Worm (Caenorhabditis elegans) whole organism, L2 larva: ENCODE data around the gene Y55F3BR.11.

ENCODE experiments used
- C34F6.9 ChIP-seq: fragments of 150-350 bp; optimal IDR thresholded peaks from 2 replicates; lab custom pipeline; 2014; ENCODE audit warnings: missing biosample characterization, missing genetic modification characterization
- F13H6.1 ChIP-seq: sonication (generic microtip); optimal IDR thresholded peaks from 2 replicates; lab custom pipeline; 2016; ENCODE audit warnings: missing genetic modification characterization, missing compliant biosample characterization
- R02D3.7 ChIP-seq: fragments of 150-350 bp; optimal IDR thresholded peaks from 2 replicates; lab custom pipeline; 2014; ENCODE audit warnings: missing biosample characterization, missing genetic modification characterization
- Y55F3AM.14 ChIP-seq: fragments of 200-800 bp; sonication (Bioruptor generic); optimal IDR thresholded peaks from 2 replicates; lab custom pipeline; 2018; ENCODE audit warnings: mild to moderate bottlenecking, missing genetic modification characterization, missing compliant biosample characterization
- ZK546.5 ChIP-seq: sonication (generic microtip); optimal IDR thresholded peaks from 2 replicates; lab custom pipeline; 2017; ENCODE audit warnings: missing biosample characterization, missing genetic modification characterization
- alr-1 ChIP-seq: fragments of 150-350 bp; optimal IDR thresholded peaks from 2 replicates; lab custom pipeline; 2014; ENCODE audit warnings: missing biosample characterization, missing genetic modification characterization
- aly-2 ChIP-seq: fragments of 150-350 bp; optimal IDR thresholded peaks from 2 replicates; lab custom pipeline; 2014; ENCODE audit warnings: missing biosample characterization, missing genetic modification characterization
- ama-1 ChIP-seq: fragments of 150-350 bp; optimal IDR thresholded peaks from 2 replicates; lab custom pipeline; 2018; ENCODE audit warnings: inconsistent platforms
- blmp-1 ChIP-seq: sonication (generic microtip); optimal IDR thresholded peaks from 2 replicates; lab custom pipeline; 2017; ENCODE audit warnings: missing genetic modification characterization, mild to moderate bottlenecking, missing compliant biosample characterization, antibody characterized with exemption, moderate library complexity; ENCODE audit not compliant: insufficient read depth
- ceh-16 ChIP-seq: fragments of 150-350 bp; optimal IDR thresholded peaks from 2 replicates; lab custom pipeline; 2014; ENCODE audit warnings: missing biosample characterization, missing genetic modification characterization
- ceh-82 ChIP-seq: fragments of 150-350 bp; optimal IDR thresholded peaks from 2 replicates; lab custom pipeline; 2014; ENCODE audit warnings: missing biosample characterization, missing genetic modification characterization
- crh-2 ChIP-seq: sonication (generic microtip); optimal IDR thresholded peaks from 2 replicates; lab custom pipeline; 2017; ENCODE audit warnings: missing biosample characterization, missing genetic modification characterization
- dmd-4 ChIP-seq: sonication (generic microtip); optimal IDR thresholded peaks from 2 replicates; lab custom pipeline; 2017; ENCODE audit warnings: missing biosample characterization, missing genetic modification characterization
- egl-27 ChIP-seq: sonication (generic microtip); optimal IDR thresholded peaks from 3 replicates; lab custom pipeline; 2017; ENCODE audit warnings: missing biosample characterization, missing genetic modification reagents, missing genetic modification characterization
- fos-1 ChIP-seq: fragments of 150-350 bp; optimal IDR thresholded peaks from 2 replicates; lab custom pipeline; 2014; ENCODE audit warnings: missing biosample characterization, missing genetic modification characterization
- gmeb-1 ChIP-seq: fragments of 150-350 bp; optimal IDR thresholded peaks from 2 replicates; lab custom pipeline; 2014; ENCODE audit warnings: missing biosample characterization, missing genetic modification characterization
- lin-13 ChIP-seq: fragments of 150-350 bp; optimal IDR thresholded peaks from 2 replicates; lab custom pipeline; 2014; ENCODE audit warnings: missing biosample characterization, missing genetic modification reagents, missing genetic modification characterization
- lsy-2 ChIP-seq, 2 experiments: fragments of 150-350 bp in 1 of 2; sonication (generic microtip) in 1 of 2; optimal IDR thresholded peaks; 2 replicates each; lab custom pipeline; 2014 to 2017; ENCODE audit warnings: missing biosample characterization in 2 of 2, missing genetic modification characterization in 2 of 2
- mab-5 ChIP-seq: fragments of 150-350 bp; optimal IDR thresholded peaks from 2 replicates; lab custom pipeline; 2014; ENCODE audit warnings: missing biosample characterization, missing genetic modification characterization
- mbf-1 ChIP-seq: sonication (generic microtip); optimal IDR thresholded peaks from 2 replicates; lab custom pipeline; 2017; ENCODE audit warnings: missing biosample characterization, missing genetic modification characterization
- mdl-1 ChIP-seq, 2 experiments: fragments of 150-350 bp in 1 of 2; sonication (generic microtip) in 1 of 2; optimal IDR thresholded peaks; 2 replicates each; lab custom pipeline; 2017; ENCODE audit warnings: missing biosample characterization in 2 of 2, missing genetic modification characterization in 2 of 2
- nhr-10 ChIP-seq: sonication (generic microtip); optimal IDR thresholded peaks from 2 replicates; lab custom pipeline; 2017; ENCODE audit warnings: missing biosample characterization, missing genetic modification characterization
- nhr-11 ChIP-seq: fragments of 150-350 bp; optimal IDR thresholded peaks from 2 replicates; lab custom pipeline; 2014; ENCODE audit warnings: missing biosample characterization, missing genetic modification characterization
- nhr-12 ChIP-seq: fragments of 150-350 bp; optimal IDR thresholded peaks from 2 replicates; lab custom pipeline; 2014; ENCODE audit warnings: missing biosample characterization, missing genetic modification characterization
- nhr-129 ChIP-seq: fragments of 150-350 bp; optimal IDR thresholded peaks from 2 replicates; lab custom pipeline; 2014; ENCODE audit warnings: missing biosample characterization, missing genetic modification characterization
- nhr-21 ChIP-seq: fragments of 150-350 bp; optimal IDR thresholded peaks from 2 replicates; lab custom pipeline; 2014; ENCODE audit warnings: missing biosample characterization, missing genetic modification characterization
- nhr-23 ChIP-seq: fragments of 150-350 bp; optimal IDR thresholded peaks from 2 replicates; lab custom pipeline; 2014; ENCODE audit warnings: missing biosample characterization, missing genetic modification reagents, missing genetic modification characterization
- nhr-237 ChIP-seq: fragments of 150-350 bp; optimal IDR thresholded peaks from 2 replicates; lab custom pipeline; 2014; ENCODE audit warnings: missing biosample characterization, missing genetic modification characterization
- nhr-25 ChIP-seq: fragments of 150-350 bp; sonication (generic microtip); optimal IDR thresholded peaks from 3 replicates; lab custom pipeline; 2014; ENCODE audit warnings: missing biosample characterization, missing genetic modification characterization
- nhr-6 ChIP-seq: fragments of 150-350 bp; optimal IDR thresholded peaks from 2 replicates; lab custom pipeline; 2014; ENCODE audit warnings: missing biosample characterization, missing genetic modification characterization
- nhr-77 ChIP-seq: fragments of 150-350 bp; optimal IDR thresholded peaks from 2 replicates; lab custom pipeline; 2014; ENCODE audit warnings: missing biosample characterization, missing genetic modification characterization
- peb-1 ChIP-seq: fragments of 150-350 bp; optimal IDR thresholded peaks from 2 replicates; lab custom pipeline; 2014; ENCODE audit warnings: missing biosample characterization, missing genetic modification characterization
- sem-4 ChIP-seq: fragments of 150-350 bp; optimal IDR thresholded peaks from 2 replicates; lab custom pipeline; 2014; ENCODE audit warnings: missing biosample characterization, missing genetic modification reagents, missing genetic modification characterization
- skn-1 ChIP-seq: sonication (generic microtip); optimal IDR thresholded peaks from 2 replicates; lab custom pipeline; 2017; ENCODE audit warnings: missing biosample characterization, missing genetic modification characterization
- sma-3 ChIP-seq: sonication (generic microtip); optimal IDR thresholded peaks from 2 replicates; lab custom pipeline; 2016; ENCODE audit warnings: missing genetic modification reagents, missing genetic modification characterization, missing compliant biosample characterization
- sma-9 ChIP-seq, 2 experiments: fragments of 150-350 bp in 1 of 2; sonication (generic microtip) in 1 of 2; optimal IDR thresholded peaks; 2 replicates each; lab custom pipeline; 2014 to 2016; ENCODE audit warnings: missing genetic modification characterization in 2 of 2, mild to moderate bottlenecking in 1 of 2, missing biosample characterization in 1 of 2, missing compliant biosample characterization in 1 of 2, missing genetic modification reagents in 1 of 2, moderate library complexity in 1 of 2
- snpc-4 ChIP-seq: fragments of 150-350 bp; optimal IDR thresholded peaks from 2 replicates; lab custom pipeline; 2014; ENCODE audit warnings: missing biosample characterization, missing genetic modification characterization
- unc-39 ChIP-seq: fragments of 150-350 bp; optimal IDR thresholded peaks from 2 replicates; lab custom pipeline; 2014; ENCODE audit warnings: missing biosample characterization, missing genetic modification characterization
- unc-55 ChIP-seq: fragments of 150-350 bp; sonication (generic microtip); optimal IDR thresholded peaks from 3 replicates; lab custom pipeline; 2014; ENCODE audit warnings: missing biosample characterization, missing genetic modification reagents, missing genetic modification characterization
- unc-62 ChIP-seq: fragments of 150-350 bp; optimal IDR thresholded peaks from 2 replicates; lab custom pipeline; 2014; ENCODE audit warnings: missing biosample characterization, missing genetic modification reagents, missing genetic modification characterization
- zag-1 ChIP-seq: fragments of 150-350 bp; optimal IDR thresholded peaks from 2 replicates; lab custom pipeline; 2014; ENCODE audit warnings: missing biosample characterization, missing genetic modification characterization
- ztf-1 ChIP-seq: fragments of 200-800 bp; sonication (Bioruptor generic); conservative IDR thresholded peaks from 2 replicates; pipeline ENCODE4 v1.3.6; 2022; ENCODE audit warnings: missing genetic modification characterization, missing compliant biosample characterization
- ztf-4 ChIP-seq: fragments of 150-350 bp; optimal IDR thresholded peaks from 2 replicates; lab custom pipeline; 2014; ENCODE audit warnings: missing biosample characterization, missing genetic modification characterization

The Y55F3BR.11 gene

ce11 chrIV:866828-867270, 11.8 kb downstream of the Y55F3BR.11 start:
- TF ChIP-seq ztf-1 (no peak), crh-2 (tag; lab: Kevin White, UChicago) (peak; percentile 75), zag-1 (tag; lab: Kevin White, UChicago) (no peak), unc-62 (GFP tag; lab: Kevin White, UChicago) (no peak), ama-1 (lab: Kevin White, UChicago) (peak; percentile 96), snpc-4 (tag; lab: Kevin White, UChicago) (peak; percentile 99), aly-2 (tag; lab: Kevin White, UChicago) (no peak), nhr-25 (tag; lab: Kevin White, UChicago) (peak; percentile 55), lsy-2 (tag; optimal IDR thresholded peaks at IDR 0.05; lab: Kevin White, UChicago) (peak; percentile 74 to 76), sma-3 (GFP tag; lab: Kevin White, UChicago) (peak; percentile 89), nhr-23 (no peak), sem-4 (tag; lab: Kevin White, UChicago) (no peak), gmeb-1 (tag; lab: Kevin White, UChicago) (peak; percentile 84), ceh-82 (tag; lab: Kevin White, UChicago) (no peak), sma-9 (GFP tag; optimal IDR thresholded peaks at IDR 0.05; lab: Kevin White, UChicago) (peak; percentile 64), sma-9 (tag; optimal IDR thresholded peaks at IDR 0.05; lab: Kevin White, UChicago) (no peak), mbf-1 (tag; lab: Kevin White, UChicago) (no peak), F13H6.1 (tag; lab: Kevin White, UChicago) (peak; percentile 71), ztf-4 (tag; lab: Kevin White, UChicago) (no peak), unc-55 (GFP tag; lab: Kevin White, UChicago) (peak; percentile 58), nhr-10 (tag; lab: Kevin White, UChicago) (no peak), nhr-237 (no peak), ceh-16 (tag; lab: Kevin White, UChicago) (no peak), Y55F3AM.14 (GFP tag; lab: Kevin White, UChicago) (no peak), nhr-77 (tag; lab: Kevin White, UChicago) (no peak), nhr-6 (tag; lab: Kevin White, UChicago) (peak; percentile 40), C34F6.9 (tag; lab: Kevin White, UChicago) (peak; percentile 35), ZK546.5 (tag; lab: Kevin White, UChicago) (no peak), skn-1 (tag; lab: Kevin White, UChicago) (no peak), nhr-12 (tag; lab: Kevin White, UChicago) (no peak), nhr-21 (tag; lab: Kevin White, UChicago) (peak; percentile 80), mab-5 (tag; lab: Kevin White, UChicago) (no peak), mdl-1 (tag; optimal IDR thresholded peaks at IDR 0.05; lab: Kevin White, UChicago) (peak; percentile 7 to 43), dmd-4 (no peak), egl-27 (tag; lab: Kevin White, UChicago) (peak; percentile 53), fos-1 (peak; percentile 76), nhr-11 (tag; lab: Kevin White, UChicago) (no peak), blmp-1 (peak; percentile 35), R02D3.7 (tag; lab: Kevin White, UChicago) (peak; percentile 15), peb-1 (tag; lab: Kevin White, UChicago) (peak; percentile 8), lin-13 (GFP tag; lab: Kevin White, UChicago) (peak; percentile 73), nhr-129 (tag; lab: Kevin White, UChicago) (peak; percentile 81)

ce11 chrIV:868723-869122, 13.7 kb downstream of the Y55F3BR.11 start:
- TF ChIP-seq peb-1 (tag; lab: Kevin White, UChicago) (no peak), unc-55 (GFP tag; lab: Kevin White, UChicago) (no peak), nhr-21 (tag; lab: Kevin White, UChicago) (no peak), mdl-1 (tag; optimal IDR thresholded peaks at IDR 0.05; lab: Kevin White, UChicago) (no peak), nhr-23 (no peak), unc-62 (GFP tag; lab: Kevin White, UChicago) (no peak), unc-39 (no peak), crh-2 (tag; lab: Kevin White, UChicago) (no peak), lsy-2 (tag; optimal IDR thresholded peaks at IDR 0.05; lab: Kevin White, UChicago) (no peak), gmeb-1 (tag; lab: Kevin White, UChicago) (no peak), fos-1 (no peak), nhr-237 (no peak), nhr-25 (tag; lab: Kevin White, UChicago) (no peak), egl-27 (tag; lab: Kevin White, UChicago) (no peak), nhr-12 (tag; lab: Kevin White, UChicago) (no peak), alr-1 (tag; lab: Kevin White, UChicago) (no peak), C34F6.9 (tag; lab: Kevin White, UChicago) (no peak), ztf-4 (tag; lab: Kevin White, UChicago) (no peak)
